Worm (Caenorhabditis elegans): ENCODE measurements around the gene T26A8.3.

DNA sequence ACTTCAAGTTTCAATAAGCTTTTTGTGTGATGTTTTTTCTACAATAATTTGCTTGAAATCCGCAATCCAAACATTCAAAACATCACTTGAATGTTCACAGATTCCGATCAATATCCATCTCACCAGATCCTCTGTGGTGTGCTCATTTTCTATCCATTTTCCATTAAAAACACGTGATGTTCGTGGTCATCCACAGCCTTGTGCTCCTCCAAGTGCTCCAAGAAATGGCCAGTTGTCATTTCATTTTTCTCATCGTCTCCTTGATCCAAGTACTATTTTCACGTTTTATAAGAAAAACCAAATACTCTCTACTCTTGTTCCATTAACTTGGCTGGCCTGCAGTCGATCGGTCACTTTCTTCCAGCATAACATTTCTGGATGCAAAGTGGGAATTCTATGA, 49.7 kb upstream of the T26A8.3 start:
- no peak for TF ChIP-seq nhr-11 (tag; optimal IDR thresholded peaks at IDR 0.05)
- no peak for TF ChIP-seq ztf-4 (tag; optimal IDR thresholded peaks at IDR 0.05)
- TF ChIP-seq R02D3.7 (tag; optimal IDR thresholded peaks at IDR 0.05) = no peak
- TF ChIP-seq ceh-9 (tag; optimal IDR thresholded peaks at IDR 0.05) = no peak
- no peak for TF ChIP-seq skn-1 (tag; optimal IDR thresholded peaks at IDR 0.05)
- TF ChIP-seq nhr-67 (tag; optimal IDR thresholded peaks at IDR 0.05) = no peak
- TF ChIP-seq ztf-11 (tag; optimal IDR thresholded peaks at IDR 0.05) = no peak
- TF ChIP-seq snpc-4 (tag; optimal IDR thresholded peaks at IDR 0.05) = no peak
- no peak for TF ChIP-seq elt-2 (tag; optimal IDR thresholded peaks at IDR 0.05)
- no peak for TF ChIP-seq fkh-10 (GFP tag; optimal IDR thresholded peaks at IDR 0.05)
- no peak for TF ChIP-seq lin-39 (tag; optimal IDR thresholded peaks at IDR 0.05)
- no peak for TF ChIP-seq lsy-12 (tag; optimal IDR thresholded peaks at IDR 0.05)
- TF ChIP-seq nfya-1 (tag; optimal IDR thresholded peaks at IDR 0.05; ENCODE audit: insufficient read depth) = no peak
- TF ChIP-seq mdl-1 (tag; optimal IDR thresholded peaks at IDR 0.05) = no peak
